Worm (Caenorhabditis elegans) whole organism, young adult: Measurements from ENCODE around the gene C18G1.7.

Experiments used
- C17E4.6 ChIP-seq: fragments of 200-800 bp; sonication (Bioruptor generic); IDR thresholded peaks from 2 replicates; pipeline ENCODE4 v1.3.6; 2022; ENCODE audit warnings: missing genetic modification reagents, missing genetic modification characterization, missing compliant biosample characterization
- D2030.7 ChIP-seq: fragments of 200-800 bp; sonication (Bioruptor generic); IDR thresholded peaks from 2 replicates; pipeline ENCODE4 v1.3.6; 2022; ENCODE audit warnings: missing genetic modification reagents, missing genetic modification characterization, missing compliant biosample characterization
- F22D6.2 ChIP-seq: sonication (generic microtip); optimal IDR thresholded peaks from 2 replicates; lab custom pipeline; 2016; ENCODE audit warnings: mild to moderate bottlenecking, missing genetic modification characterization, missing compliant biosample characterization
- F39B2.1 ChIP-seq: fragments of 200-800 bp; sonication (Bioruptor generic); IDR thresholded peaks from 2 replicates; pipeline ENCODE4 v1.3.6; 2022; ENCODE audit warnings: missing genetic modification reagents, missing genetic modification characterization, missing compliant biosample characterization
- F55B11.4 ChIP-seq: sonication (generic microtip); optimal IDR thresholded peaks from 2 replicates; lab custom pipeline; 2016; ENCODE audit warnings: missing compliant biosample characterization, missing genetic modification characterization, borderline replicate concordance; ENCODE audit not compliant: insufficient read depth
- F57C9.4 ChIP-seq: sonication (generic microtip); optimal IDR thresholded peaks from 2 replicates; lab custom pipeline; 2017; ENCODE audit warnings: mild to moderate bottlenecking, missing genetic modification characterization, missing compliant biosample characterization
- Y95B8A.8 ChIP-seq: fragments of 200-800 bp; sonication (Bioruptor generic); IDR thresholded peaks from 2 replicates; pipeline ENCODE4 v1.3.6; 2022; ENCODE audit warnings: missing genetic modification reagents, missing genetic modification characterization, missing compliant biosample characterization
- akir-1 ChIP-seq: fragments of 200-800 bp; sonication (Bioruptor generic); optimal IDR thresholded peaks from 2 replicates; lab custom pipeline; 2018; ENCODE audit warnings: mild to moderate bottlenecking, missing genetic modification characterization, moderate library complexity, missing compliant biosample characterization
- aptf-3 ChIP-seq: fragments of 200-800 bp; sonication (Bioruptor generic); IDR thresholded peaks from 2 replicates; pipeline ENCODE4 v1.3.6; 2022; ENCODE audit warnings: missing genetic modification characterization, missing compliant biosample characterization
- athp-1 ChIP-seq: sonication (generic microtip); optimal IDR thresholded peaks from 2 replicates; lab custom pipeline; 2017; ENCODE audit warnings: mild to moderate bottlenecking, missing genetic modification characterization, missing compliant biosample characterization
- attf-3 ChIP-seq: fragments of 200-800 bp; sonication (Bioruptor generic); conservative IDR thresholded peaks from 2 replicates; pipeline ENCODE4 v1.3.6; 2022; ENCODE audit warnings: missing genetic modification reagents, missing genetic modification characterization, missing compliant biosample characterization
- bed-1 ChIP-seq: fragments of 200-800 bp; sonication (Bioruptor generic); IDR thresholded peaks from 2 replicates; pipeline ENCODE4 v1.3.6; 2022; ENCODE audit warnings: missing genetic modification reagents, missing genetic modification characterization, missing compliant biosample characterization
- ceh-40 ChIP-seq: fragments of 200-800 bp; sonication (Bioruptor generic); IDR thresholded peaks from 2 replicates; pipeline ENCODE4 v1.3.6; 2022; ENCODE audit warnings: missing genetic modification characterization, missing compliant biosample characterization
- ceh-58 ChIP-seq: fragments of 200-800 bp; sonication (Bioruptor generic); IDR thresholded peaks from 2 replicates; pipeline ENCODE4 v1.3.6; 2022; ENCODE audit warnings: missing genetic modification characterization, missing compliant biosample characterization
- ceh-79 ChIP-seq: sonication (generic microtip); optimal IDR thresholded peaks from 2 replicates; lab custom pipeline; 2017; ENCODE audit warnings: mild to moderate bottlenecking, missing genetic modification characterization, missing compliant biosample characterization
- egl-18 ChIP-seq: fragments of 200-800 bp; sonication (Bioruptor generic); IDR thresholded peaks from 2 replicates; pipeline ENCODE4 v1.3.6; 2022; ENCODE audit warnings: missing genetic modification reagents, missing genetic modification characterization, missing compliant biosample characterization
- ets-4 ChIP-seq: fragments of 200-800 bp; sonication (Bioruptor generic); optimal IDR thresholded peaks from 2 replicates; lab custom pipeline; 2018; ENCODE audit warnings: mild to moderate bottlenecking, missing genetic modification characterization, missing compliant biosample characterization
- hmg-1.2 ChIP-seq: fragments of 200-800 bp; sonication (Bioruptor generic); IDR thresholded peaks from 2 replicates; pipeline ENCODE4 v1.3.6; 2022; ENCODE audit warnings: missing genetic modification reagents, missing genetic modification characterization, missing compliant biosample characterization
- hrde-1 ChIP-seq: sonication (generic microtip); optimal IDR thresholded peaks from 2 replicates; lab custom pipeline; 2016; ENCODE audit warnings: missing genetic modification characterization, mild to moderate bottlenecking, missing compliant biosample characterization, moderate library complexity, missing genotype, missing genetic modification reagents, borderline replicate concordance
- lin-35 ChIP-seq, 3 experiments: fragments of 150-350 bp in 2 of 3; sonication (generic microtip) in 1 of 3; optimal IDR thresholded peaks; 2 replicates each; lab custom pipeline; 2014 to 2018; ENCODE audit warnings: missing biosample characterization in 3 of 3, missing genetic modification characterization in 3 of 3, missing genetic modification reagents in 3 of 3
- lin-54 ChIP-seq: fragments of 200-800 bp; sonication (Bioruptor generic); optimal IDR thresholded peaks from 2 replicates; lab custom pipeline; 2018; ENCODE audit warnings: mild to moderate bottlenecking, missing genetic modification characterization, missing compliant biosample characterization
- lsl-1 ChIP-seq: fragments of 200-800 bp; sonication (Bioruptor generic); optimal IDR thresholded peaks from 2 replicates; lab custom pipeline; 2018; ENCODE audit warnings: mild to moderate bottlenecking, missing genetic modification characterization, moderate library complexity, missing compliant biosample characterization
- lsy-27 ChIP-seq: sonication (generic microtip); optimal IDR thresholded peaks from 2 replicates; lab custom pipeline; 2017; ENCODE audit warnings: missing genetic modification characterization, mild to moderate bottlenecking, missing compliant biosample characterization, antibody characterized with exemption, missing genotype, borderline replicate concordance; ENCODE audit not compliant: insufficient read depth
- madf-10 ChIP-seq: sonication (generic microtip); optimal IDR thresholded peaks from 2 replicates; lab custom pipeline; 2016; ENCODE audit warnings: mild to moderate bottlenecking, missing genetic modification characterization, missing compliant biosample characterization
- mcd-1 ChIP-seq: fragments of 200-800 bp; sonication (Bioruptor generic); IDR thresholded peaks from 2 replicates; pipeline ENCODE4 v1.3.6; 2022; ENCODE audit warnings: missing genetic modification reagents, missing genetic modification characterization, missing compliant biosample characterization
- nfya-1 ChIP-seq: sonication (generic microtip); optimal IDR thresholded peaks from 2 replicates; lab custom pipeline; 2017; ENCODE audit warnings: antibody characterized with exemption, missing compliant biosample characterization, missing genetic modification characterization, borderline replicate concordance; ENCODE audit not compliant: insufficient read depth
- nfya-2 ChIP-seq: fragments of 200-800 bp; sonication (Bioruptor generic); IDR thresholded peaks from 2 replicates; pipeline ENCODE4 v1.3.6; 2022; ENCODE audit warnings: missing genetic modification reagents, missing genetic modification characterization, missing compliant biosample characterization
- nfyb-1 ChIP-seq: fragments of 200-800 bp; sonication (Bioruptor generic); IDR thresholded peaks from 2 replicates; pipeline ENCODE4 v1.3.6; 2022; ENCODE audit warnings: missing genetic modification reagents, missing genetic modification characterization, missing compliant biosample characterization
- nhr-120 ChIP-seq: fragments of 200-800 bp; sonication (Bioruptor generic); IDR thresholded peaks from 2 replicates; pipeline ENCODE4 v1.3.6; 2022; ENCODE audit warnings: missing genetic modification characterization, missing compliant biosample characterization
- nhr-90 ChIP-seq: sonication (generic microtip); optimal IDR thresholded peaks from 2 replicates; lab custom pipeline; 2016; ENCODE audit warnings: missing genotype, mild to moderate bottlenecking, missing genetic modification characterization, missing compliant biosample characterization
- pbrm-1 ChIP-seq: fragments of 200-800 bp; sonication (Bioruptor generic); IDR thresholded peaks from 2 replicates; pipeline ENCODE4 v1.3.6; 2022; ENCODE audit warnings: missing genetic modification reagents, missing genetic modification characterization, missing compliant biosample characterization
- pha-4 ChIP-seq: fragments of 150-350 bp; sonication (generic microtip); optimal IDR thresholded peaks from 2 replicates; lab custom pipeline; 2014; ENCODE audit warnings: missing biosample characterization, missing genetic modification reagents, missing genetic modification characterization
- rcor-1 ChIP-seq: fragments of 200-800 bp; sonication (Bioruptor generic); IDR thresholded peaks from 2 replicates; pipeline ENCODE4 v1.3.6; 2022; ENCODE audit warnings: missing genetic modification reagents, missing genetic modification characterization, missing compliant biosample characterization
- repo-1 ChIP-seq: sonication (generic microtip); optimal IDR thresholded peaks from 2 replicates; lab custom pipeline; 2017; ENCODE audit warnings: mild to moderate bottlenecking, missing genetic modification characterization, missing compliant biosample characterization
- snpc-3.4 ChIP-seq: sonication (generic microtip); optimal IDR thresholded peaks from 2 replicates; lab custom pipeline; 2017; ENCODE audit warnings: missing genetic modification characterization, mild to moderate bottlenecking, missing compliant biosample characterization, antibody characterized with exemption, moderate library complexity, missing genotype, missing genetic modification reagents
- somi-1 ChIP-seq: fragments of 200-800 bp; sonication (Bioruptor generic); optimal IDR thresholded peaks from 2 replicates; lab custom pipeline; 2018; ENCODE audit warnings: mild to moderate bottlenecking, missing genetic modification characterization, missing compliant biosample characterization
- unc-62 ChIP-seq: fragments of 150-350 bp; optimal IDR thresholded peaks from 2 replicates; lab custom pipeline; 2014; ENCODE audit warnings: missing biosample characterization, missing genetic modification reagents, missing genetic modification characterization

The C18G1.7 gene

ce11 chrV:4777388-4777986 lies 32.1 kb downstream of the C18G1.7 start, which contains the start of gene C18G1.1:
TSS of gene C18G1.1 (plus strand) at chrV:4777960.
- no peak for TF ChIP-seq pha-4 (tag; lab: Kevin White, UChicago)
- TF ChIP-seq hrde-1 (tag; lab: Kevin White, UChicago) = no peak
- TF ChIP-seq bed-1 (GFP tag; lab: Robert Waterston, UW) = no peak
- TF ChIP-seq nhr-90 (tag; lab: Kevin White, UChicago) = no peak
- no peak for TF ChIP-seq nhr-120 (GFP tag; lab: Robert Waterston, UW)
- no peak for TF ChIP-seq aptf-3 (GFP tag; lab: Robert Waterston, UW)
- TF ChIP-seq ceh-40 (GFP tag; lab: Robert Waterston, UW) = no peak
- TF ChIP-seq akir-1 (GFP tag; lab: Kevin White, UChicago) = no peak
- no peak for TF ChIP-seq F57C9.4
- TF ChIP-seq, all 124 proteins: peak for 0

- TF ChIP-seq rcor-1 = no peak
- TF ChIP-seq ceh-58 (GFP tag; lab: Robert Waterston, UW) = no peak
- no peak for TF ChIP-seq Y95B8A.8
- no peak for TF ChIP-seq F55B11.4 (tag; lab: Kevin White, UChicago)
- no peak for TF ChIP-seq nfyb-1 (GFP tag; lab: Robert Waterston, UW)
- TF ChIP-seq aptf-3 (GFP tag; lab: Robert Waterston, UW) = no peak
- TF ChIP-seq hrde-1 (tag; lab: Kevin White, UChicago) = no peak
- TF ChIP-seq ceh-79 (tag; lab: Kevin White, UChicago) = no peak
- TF ChIP-seq pbrm-1 (GFP tag; lab: Robert Waterston, UW) = no peak
- TF ChIP-seq unc-62 = no peak
- TF ChIP-seq egl-18 = no peak
- no peak for TF ChIP-seq athp-1
- TF ChIP-seq F22D6.2 (tag; lab: Kevin White, UChicago) = no peak
- TF ChIP-seq lin-54 = no peak
- TF ChIP-seq snpc-3.4 (tag; lab: Kevin White, UChicago) = no peak
- no peak for TF ChIP-seq lin-35 (GFP tag; optimal IDR thresholded peaks at IDR 0.05; lab: Kevin White, UChicago)
Observed at ce11 chrV:4783313-4783712, 37.9 kb downstream of the C18G1.7 start, which contains the start of gene Y60C6A.1. TSS of gene Y60C6A.1 (plus strand) at chrV:4783613.

- no peak for TF ChIP-seq C17E4.6 (GFP tag; lab: Robert Waterston, UW)
- no peak for TF ChIP-seq rcor-1
- TF ChIP-seq D2030.7 = no peak
- no peak for TF ChIP-seq nfya-2 (GFP tag; lab: Robert Waterston, UW)
- TF ChIP-seq repo-1 = no peak
- TF ChIP-seq mcd-1 = no peak
- TF ChIP-seq ceh-79 (tag; lab: Kevin White, UChicago) = no peak
- TF ChIP-seq somi-1 (GFP tag; lab: Kevin White, UChicago) = no peak
- TF ChIP-seq nfyb-1 (GFP tag; lab: Robert Waterston, UW) = no peak
- no peak for TF ChIP-seq ets-4 (GFP tag; lab: Kevin White, UChicago)
- no peak for TF ChIP-seq F39B2.1 (GFP tag; lab: Robert Waterston, UW)
- TF ChIP-seq nfya-1 = no peak
- TF ChIP-seq attf-3 (GFP tag; lab: Robert Waterston, UW) = no peak
- no peak for TF ChIP-seq lsl-1 (GFP tag; lab: Kevin White, UChicago)
- TF ChIP-seq madf-10 (tag; lab: Kevin White, UChicago) = no peak
- TF ChIP-seq F22D6.2 (tag; lab: Kevin White, UChicago) = no peak
- TF ChIP-seq lsy-27 (tag; lab: Kevin White, UChicago) = no peak
- TF ChIP-seq hmg-1.2 (GFP tag; lab: Robert Waterston, UW) = no peak
- TF ChIP-seq, all 124 proteins: peak for 0
Observed at ce11 chrV:4785333-4785852, 40.0 kb downstream of the C18G1.7 start, which contains the start of the genes Y60C6A.2 and Y60C6A.3. TSS of gene Y60C6A.2 (minus strand) at chrV:4785433. TSS of gene Y60C6A.3 (plus strand) at chrV:4785802.
